Fruit fly (Drosophila melanogaster): Measurements from ENCODE around the gene CG5800.

The CG5800 gene

dm6 chrX:17594745-17595144 lies 41.3 kb upstream of the CG5800 start:
- TF ChIP-seq pum (GFP tag; optimal IDR thresholded peaks at IDR 0.05) (no peak), CG10654 (GFP tag; optimal IDR thresholded peaks at IDR 0.05) (no peak), CG6854 (GFP tag; optimal IDR thresholded peaks at IDR 0.05) (no peak), Drgx (GFP tag; IDR thresholded peaks at IDR 0.05) (peak; percentile 50; the same call in 1 of the 2 replicates), p53 (GFP tag; optimal IDR thresholded peaks at IDR 0.05) (no peak), CG3838 (GFP tag; optimal IDR thresholded peaks at IDR 0.05) (no peak), Poxn (GFP tag; IDR thresholded peaks at IDR 0.05) (no peak), CG11696 (GFP tag; IDR thresholded peaks at IDR 0.05) (0 out of 2 replicates have a peak, but pooled peaks have one; percentile 34), CG15601 (tag; optimal IDR thresholded peaks at IDR 0.05) (no peak), tna (GFP tag; IDR thresholded peaks at IDR 0.05; ENCODE audit: partially characterized antibody) (no peak), gcm2 (GFP tag; optimal IDR thresholded peaks at IDR 0.05) (no peak)

- no peak; the same call in 1 of the 2 replicates for TF ChIP-seq GATAe (GFP tag; conservative IDR thresholded peaks at IDR 0.05)
- TF ChIP-seq CG12071 (GFP tag; optimal IDR thresholded peaks at IDR 0.05) = peak; percentile 50
- TF ChIP-seq CG31365 (tag; optimal IDR thresholded peaks at IDR 0.05) = no peak
- peak; percentile 69 for TF ChIP-seq CG7556 (GFP tag; optimal IDR thresholded peaks at IDR 0.05)
- peak; percentile 40 for TF ChIP-seq Dad (GFP tag; optimal IDR thresholded peaks at IDR 0.05)
- TF ChIP-seq gcm2 (GFP tag; optimal IDR thresholded peaks at IDR 0.05) = no peak
- TF ChIP-seq ro (GFP tag; IDR thresholded peaks at IDR 0.05) = peak; percentile 44; the same call in 1 of the 2 replicates
- no peak for TF ChIP-seq Sin3A (optimal IDR thresholded peaks at IDR 0.05)
- peak; percentile 45 for TF ChIP-seq CG12942 (GFP tag; optimal IDR thresholded peaks at IDR 0.05)
- TF ChIP-seq scrt (GFP tag; optimal IDR thresholded peaks at IDR 0.05) = peak; percentile 73
- no peak for TF ChIP-seq CG10543 (GFP tag; optimal IDR thresholded peaks at IDR 0.05)
- TF ChIP-seq D (optimal IDR thresholded peaks at IDR 0.05) = no peak
- peak; percentile 54 for TF ChIP-seq D (GFP tag; optimal IDR thresholded peaks at IDR 0.05)
- no peak for TF ChIP-seq sc (optimal IDR thresholded peaks at IDR 0.05)
- TF ChIP-seq sc (GFP tag; optimal IDR thresholded peaks at IDR 0.05) = peak; percentile 32
- no peak for TF ChIP-seq amos (GFP tag; IDR thresholded peaks at IDR 0.05; ENCODE audit: partially characterized antibody)
- TF ChIP-seq nerfin-1 (tag; optimal IDR thresholded peaks at IDR 0.05) = no peak
- peak; percentile 86 for TF ChIP-seq CG10147 (GFP tag; optimal IDR thresholded peaks at IDR 0.05)
- TF ChIP-seq CG11504 (tag; optimal IDR thresholded peaks at IDR 0.05) = peak; percentile 84
- no peak for TF ChIP-seq grn (GFP tag; optimal IDR thresholded peaks at IDR 0.05)
- peak; percentile 69 for TF ChIP-seq fd96Cb (tag; optimal IDR thresholded peaks at IDR 0.05)
- peak; percentile 57 for TF ChIP-seq CG6765 (GFP tag; optimal IDR thresholded peaks at IDR 0.05)
- peak; percentile 75 for TF ChIP-seq BtbVII (GFP tag; optimal IDR thresholded peaks at IDR 0.05)
- no peak for TF ChIP-seq CG8359 (GFP tag; optimal IDR thresholded peaks at IDR 0.05; ENCODE audit: borderline replicate concordance)
- TF ChIP-seq lbe (GFP tag; optimal IDR thresholded peaks at IDR 0.05) = peak; percentile 89
- peak; percentile 70 for TF ChIP-seq ind (GFP tag; optimal IDR thresholded peaks at IDR 0.05)
- TF ChIP-seq usp (GFP tag; optimal IDR thresholded peaks at IDR 0.05) = no peak
- TF ChIP-seq CG7745 (tag; optimal IDR thresholded peaks at IDR 0.05) = no peak
- peak; percentile 54 for TF ChIP-seq danr (GFP tag; IDR thresholded peaks at IDR 0.05)
- TF ChIP-seq CG10366 (GFP tag; IDR thresholded peaks at IDR 0.05) = peak; percentile 80
- TF ChIP-seq tx (GFP tag; optimal IDR thresholded peaks at IDR 0.05) = no peak
- peak; percentile 54 for TF ChIP-seq CG8388 (GFP tag; optimal IDR thresholded peaks at IDR 0.05)
- peak; percentile 73 for TF ChIP-seq Fer1 (GFP tag; optimal IDR thresholded peaks at IDR 0.05)
- TF ChIP-seq stwl (tag; optimal IDR thresholded peaks at IDR 0.05) = no peak
- peak; percentile 76 for TF ChIP-seq CG17328 (GFP tag; IDR thresholded peaks at IDR 0.05)
- no peak for TF ChIP-seq CG33557 (GFP tag; optimal IDR thresholded peaks at IDR 0.05)
- peak; percentile 86 for TF ChIP-seq CG18599 (GFP tag; optimal IDR thresholded peaks at IDR 0.05)
- TF ChIP-seq Fer2 (tag; optimal IDR thresholded peaks at IDR 0.05) = peak; percentile 52
- no peak for TF ChIP-seq CG4360 (GFP tag; IDR thresholded peaks at IDR 0.05)
- TF ChIP-seq ems (GFP tag; optimal IDR thresholded peaks at IDR 0.05) = peak; percentile 46
- no peak for TF ChIP-seq Vsx1 (GFP tag; optimal IDR thresholded peaks at IDR 0.05)
These were observed 40.3 kb upstream of the CG5800 start for dm6 chrX:17595822-17596221.
